Worm (Caenorhabditis elegans) whole organism, L3 larva: ENCODE data around the gene C03H12.1.

Experiments
- R02D3.7 ChIP-seq: fragments of 150-350 bp; optimal IDR thresholded peaks from 2 replicates; lab custom pipeline; 2014; ENCODE audit warnings: missing biosample characterization, missing genetic modification characterization
- ZK546.5 ChIP-seq: sonication (generic microtip); optimal IDR thresholded peaks from 2 replicates; lab custom pipeline; 2017; ENCODE audit warnings: missing biosample characterization, missing genetic modification characterization
- aly-2 ChIP-seq: fragments of 150-350 bp; optimal IDR thresholded peaks from 2 replicates; lab custom pipeline; 2014; ENCODE audit warnings: missing biosample characterization, missing genetic modification characterization
- ama-1 ChIP-seq: fragments of 150-350 bp; optimal IDR thresholded peaks from 2 replicates; lab custom pipeline; 2018
- ceh-16 ChIP-seq: sonication (generic microtip); optimal IDR thresholded peaks from 2 replicates; lab custom pipeline; 2017; ENCODE audit warnings: missing biosample characterization, missing genetic modification characterization
- ceh-28 ChIP-seq: fragments of 150-350 bp; optimal IDR thresholded peaks from 2 replicates; lab custom pipeline; 2014; ENCODE audit warnings: missing biosample characterization, missing genetic modification reagents, missing genetic modification characterization
- ceh-82 ChIP-seq: fragments of 150-350 bp; optimal IDR thresholded peaks from 2 replicates; lab custom pipeline; 2014; ENCODE audit warnings: missing biosample characterization, missing genetic modification characterization
- ceh-9 ChIP-seq: sonication (generic microtip); optimal IDR thresholded peaks from 2 replicates; lab custom pipeline; 2018; ENCODE audit warnings: missing biosample characterization, missing genetic modification characterization
- daf-12 ChIP-seq: fragments of 150-350 bp; optimal IDR thresholded peaks from 2 replicates; lab custom pipeline; 2014; ENCODE audit warnings: missing biosample characterization, missing genetic modification reagents, missing genetic modification characterization
- egl-27 ChIP-seq: sonication (generic microtip); optimal IDR thresholded peaks from 4 replicates; lab custom pipeline; 2017; ENCODE audit warnings: missing biosample characterization, missing genetic modification reagents, missing genetic modification characterization
- egl-5 ChIP-seq: fragments of 150-350 bp; optimal IDR thresholded peaks from 2 replicates; lab custom pipeline; 2017; ENCODE audit warnings: missing biosample characterization, missing genetic modification reagents, missing genetic modification characterization, inconsistent platforms
- elt-1 ChIP-seq: fragments of 150-350 bp; optimal IDR thresholded peaks from 2 replicates; lab custom pipeline; 2014; ENCODE audit warnings: missing biosample characterization, missing genetic modification characterization
- elt-2 ChIP-seq: sonication (generic microtip); optimal IDR thresholded peaks from 2 replicates; lab custom pipeline; 2016; ENCODE audit warnings: missing genetic modification reagents, mild to moderate bottlenecking, missing genetic modification characterization, missing compliant biosample characterization
- elt-3 ChIP-seq, 3 experiments: fragments of 150-350 bp in 1 of 3; sonication (generic microtip) in 2 of 3; optimal IDR thresholded peaks; 2 replicates in 2 of 3; 4 replicates in 1 of 3; lab custom pipeline; 2014 to 2017; ENCODE audit warnings: missing biosample characterization in 3 of 3, missing genetic modification characterization in 3 of 3
- eor-1 ChIP-seq, 2 experiments: fragments of 150-350 bp; optimal IDR thresholded peaks; 2 replicates each; lab custom pipeline; 2014 to 2018; ENCODE audit warnings: missing biosample characterization in 2 of 2, missing genetic modification characterization in 2 of 2
- fkh-10 ChIP-seq: sonication (generic microtip); optimal IDR thresholded peaks from 2 replicates; lab custom pipeline; 2017; ENCODE audit warnings: missing biosample characterization, missing genetic modification reagents, missing genetic modification characterization
- fkh-2 ChIP-seq: fragments of 150-350 bp; optimal IDR thresholded peaks from 2 replicates; lab custom pipeline; 2014; ENCODE audit warnings: missing biosample characterization, missing genetic modification reagents, missing genetic modification characterization
- fos-1 ChIP-seq: fragments of 150-350 bp; optimal IDR thresholded peaks from 2 replicates; lab custom pipeline; 2014; ENCODE audit warnings: missing biosample characterization, missing genetic modification characterization
- hmg-11 ChIP-seq: sonication (generic microtip); optimal IDR thresholded peaks from 2 replicates; lab custom pipeline; 2016; ENCODE audit warnings: missing genetic modification characterization, missing compliant biosample characterization
- jun-1 ChIP-seq: fragments of 150-350 bp; optimal IDR thresholded peaks from 2 replicates; lab custom pipeline; 2014; ENCODE audit warnings: missing biosample characterization, missing genetic modification reagents, missing genetic modification characterization
- lin-15B ChIP-seq: fragments of 150-350 bp; optimal IDR thresholded peaks from 2 replicates; lab custom pipeline; 2014; ENCODE audit warnings: missing biosample characterization, missing genetic modification characterization
- lin-39 ChIP-seq: fragments of 150-350 bp; optimal IDR thresholded peaks from 2 replicates; lab custom pipeline; 2018; ENCODE audit warnings: missing biosample characterization, missing genetic modification reagents, missing genetic modification characterization
- lsy-12 ChIP-seq: sonication (generic microtip); optimal IDR thresholded peaks from 2 replicates; lab custom pipeline; 2016; ENCODE audit warnings: mild to moderate bottlenecking, missing genetic modification characterization, missing compliant biosample characterization
- mdl-1 ChIP-seq: fragments of 150-350 bp; optimal IDR thresholded peaks from 2 replicates; lab custom pipeline; 2014; ENCODE audit warnings: missing biosample characterization, missing genetic modification characterization
- mml-1 ChIP-seq: fragments of 150-350 bp; sonication (generic microtip); optimal IDR thresholded peaks from 3 replicates; lab custom pipeline; 2014; ENCODE audit warnings: missing biosample characterization, missing genetic modification characterization
- nfya-1 ChIP-seq: sonication (generic microtip); optimal IDR thresholded peaks from 2 replicates; lab custom pipeline; 2017; ENCODE audit warnings: missing genetic modification characterization, mild to moderate bottlenecking, missing compliant biosample characterization, antibody characterized with exemption, moderate library complexity; ENCODE audit not compliant: insufficient read depth
- nhr-11 ChIP-seq: fragments of 150-350 bp; optimal IDR thresholded peaks from 2 replicates; lab custom pipeline; 2014; ENCODE audit warnings: missing biosample characterization, missing genetic modification characterization
- nhr-12 ChIP-seq: fragments of 150-350 bp; optimal IDR thresholded peaks from 2 replicates; lab custom pipeline; 2014; ENCODE audit warnings: missing biosample characterization, missing genetic modification characterization
- nhr-23 ChIP-seq: fragments of 150-350 bp; optimal IDR thresholded peaks from 2 replicates; lab custom pipeline; 2014; ENCODE audit warnings: missing biosample characterization, missing genetic modification reagents, missing genetic modification characterization
- nhr-237 ChIP-seq: fragments of 150-350 bp; optimal IDR thresholded peaks from 2 replicates; lab custom pipeline; 2014; ENCODE audit warnings: missing biosample characterization, missing genetic modification characterization
- nhr-25 ChIP-seq: sonication (generic microtip); optimal IDR thresholded peaks from 2 replicates; lab custom pipeline; 2017; ENCODE audit warnings: missing biosample characterization, missing genetic modification characterization
- nhr-28 ChIP-seq: fragments of 150-350 bp; optimal IDR thresholded peaks from 2 replicates; lab custom pipeline; 2014; ENCODE audit warnings: missing biosample characterization, missing genetic modification characterization
- nhr-43 ChIP-seq: sonication (generic microtip); optimal IDR thresholded peaks from 2 replicates; lab custom pipeline; 2016; ENCODE audit warnings: mild to moderate bottlenecking, missing genetic modification characterization, missing compliant biosample characterization; ENCODE audit not compliant: poor library complexity, severe bottlenecking
- nhr-67 ChIP-seq: fragments of 150-350 bp; optimal IDR thresholded peaks from 2 replicates; lab custom pipeline; 2014; ENCODE audit warnings: missing biosample characterization, missing genetic modification characterization
- nhr-76 ChIP-seq: fragments of 150-350 bp; sonication (generic microtip); optimal IDR thresholded peaks from 5 replicates; lab custom pipeline; 2014; ENCODE audit warnings: missing biosample characterization, missing genetic modification characterization
- nhr-77 ChIP-seq: fragments of 150-350 bp; optimal IDR thresholded peaks from 2 replicates; lab custom pipeline; 2014; ENCODE audit warnings: missing biosample characterization, missing genetic modification characterization
- pha-4 ChIP-seq: fragments of 150-350 bp; optimal IDR thresholded peaks from 2 replicates; lab custom pipeline; 2014; ENCODE audit warnings: missing biosample characterization, missing genetic modification reagents, missing genetic modification characterization
- pqm-1 ChIP-seq: fragments of 150-350 bp; optimal IDR thresholded peaks from 2 replicates; lab custom pipeline; 2017; ENCODE audit warnings: missing biosample characterization, missing genetic modification characterization, inconsistent platforms
- sea-2 ChIP-seq: fragments of 150-350 bp; sonication (generic microtip); optimal IDR thresholded peaks from 4 replicates; lab custom pipeline; 2014; ENCODE audit warnings: missing biosample characterization, missing genetic modification reagents, missing genetic modification characterization
- skn-1 ChIP-seq: fragments of 150-350 bp; optimal IDR thresholded peaks from 2 replicates; lab custom pipeline; 2014; ENCODE audit warnings: missing biosample characterization, missing genetic modification characterization
- snpc-4 ChIP-seq: fragments of 150-350 bp; optimal IDR thresholded peaks from 2 replicates; lab custom pipeline; 2014; ENCODE audit warnings: missing biosample characterization, missing genetic modification characterization
- tbx-2 ChIP-seq: sonication (generic microtip); optimal IDR thresholded peaks from 2 replicates; lab custom pipeline; 2016; ENCODE audit warnings: mild to moderate bottlenecking, missing genetic modification characterization, missing compliant biosample characterization
- unc-39 ChIP-seq: sonication (generic microtip); optimal IDR thresholded peaks from 4 replicates; lab custom pipeline; 2017; ENCODE audit warnings: missing biosample characterization, missing genetic modification characterization
- unc-62 ChIP-seq: fragments of 150-350 bp; sonication (generic microtip); optimal IDR thresholded peaks from 4 replicates; lab custom pipeline; 2014; ENCODE audit warnings: missing biosample characterization, missing genetic modification reagents, missing genetic modification characterization
- zag-1 ChIP-seq: fragments of 150-350 bp; optimal IDR thresholded peaks from 2 replicates; lab custom pipeline; 2014; ENCODE audit warnings: missing biosample characterization, missing genetic modification characterization
- ztf-11 ChIP-seq: fragments of 150-350 bp; optimal IDR thresholded peaks from 2 replicates; lab custom pipeline; 2014; ENCODE audit warnings: missing biosample characterization, missing genetic modification characterization
- ztf-4 ChIP-seq: fragments of 150-350 bp; optimal IDR thresholded peaks from 2 replicates; lab custom pipeline; 2014; ENCODE audit warnings: missing biosample characterization, missing genetic modification characterization

Gene C03H12.1

ce11 chrX:15706108-15706676 lies 16.9 kb downstream of the C03H12.1 start:
- TF ChIP-seq nhr-25 (tag; lab: Kevin White, UChicago) (peak; percentile 49), nhr-23 (tag; lab: Kevin White, UChicago) (peak; percentile 62), ztf-4 (tag; lab: Kevin White, UChicago) (no peak), fos-1 (no peak), unc-39 (tag; lab: Kevin White, UChicago) (no peak), nhr-43 (tag; lab: Kevin White, UChicago) (peak; percentile 78), ztf-11 (tag; lab: Kevin White, UChicago) (no peak), nhr-12 (tag; lab: Kevin White, UChicago) (no peak)
- TF ChIP-seq, all 47 proteins: peak for 3

- TF ChIP-seq elt-3 (tag; optimal IDR thresholded peaks at IDR 0.05; lab: Kevin White, UChicago) (no peak), eor-1 (tag; optimal IDR thresholded peaks at IDR 0.05; lab: Kevin White, UChicago) (no peak), nhr-43 (tag; lab: Kevin White, UChicago) (peak; percentile 55), nhr-11 (tag; lab: Kevin White, UChicago) (peak; percentile 83), skn-1 (tag; lab: Kevin White, UChicago) (peak; percentile 58), nhr-25 (tag; lab: Kevin White, UChicago) (no peak), fos-1 (peak; percentile 16), egl-5 (tag; lab: Kevin White, UChicago) (peak; percentile 65), fkh-2 (tag; lab: Kevin White, UChicago) (no peak), unc-62 (GFP tag; lab: Kevin White, UChicago) (peak; percentile 61), nhr-12 (tag; lab: Kevin White, UChicago) (no peak), elt-1 (tag; lab: Kevin White, UChicago) (peak; percentile 51), pha-4 (tag; lab: Kevin White, UChicago) (peak; percentile 88), lin-15B (tag; lab: Kevin White, UChicago) (peak; percentile 49), nhr-23 (tag; lab: Kevin White, UChicago) (peak; percentile 77), lsy-12 (tag; lab: Kevin White, UChicago) (peak; percentile 48), zag-1 (no peak), ceh-9 (tag; lab: Kevin White, UChicago) (no peak), hmg-11 (peak; percentile 79), aly-2 (tag; lab: Kevin White, UChicago) (no peak), lin-39 (tag; lab: Kevin White, UChicago) (peak; percentile 97), fkh-10 (GFP tag; lab: Kevin White, UChicago) (peak; percentile 83), ceh-16 (no peak), nhr-237 (tag; lab: Kevin White, UChicago) (no peak), egl-27 (tag; lab: Kevin White, UChicago) (peak; percentile 93), ztf-11 (tag; lab: Kevin White, UChicago) (no peak), elt-2 (peak; percentile 61), pqm-1 (peak; percentile 59), R02D3.7 (tag; lab: Kevin White, UChicago) (peak; percentile 47), nhr-76 (tag; lab: Kevin White, UChicago) (no peak), daf-12 (tag; lab: Kevin White, UChicago) (no peak), jun-1 (tag; lab: Kevin White, UChicago) (peak; percentile 90), tbx-2 (tag; lab: Kevin White, UChicago) (peak; percentile 44), snpc-4 (tag; lab: Kevin White, UChicago) (peak; percentile 84), ceh-28 (tag; lab: Kevin White, UChicago) (peak; percentile 77), unc-39 (tag; lab: Kevin White, UChicago) (no peak), sea-2 (GFP tag; lab: Kevin White, UChicago) (no peak), ZK546.5 (no peak), nhr-67 (tag; lab: Kevin White, UChicago) (no peak), mdl-1 (tag; lab: Kevin White, UChicago) (peak; percentile 88), mml-1 (no peak), nfya-1 (tag; lab: Kevin White, UChicago) (peak; percentile 86), ztf-4 (tag; lab: Kevin White, UChicago) (no peak), ceh-82 (tag; lab: Kevin White, UChicago) (no peak), nhr-28 (no peak), nhr-77 (tag; lab: Kevin White, UChicago) (no peak), ama-1 (lab: Kevin White, UChicago) (peak; percentile 61)
Measured at ce11 chrX:15707366-15707892, 18.2 kb downstream of the C03H12.1 start.
